Fruit fly (Drosophila melanogaster) whole organism, embryonic: ENCODE measurements around the gene CG5355.

Experiments
- Ada2b ChIP-seq: fragments of 200-800 bp; sonication (Bioruptor generic); IDR thresholded peaks from 2 replicates; pipeline ENCODE4 v1.3.6; 2022; ENCODE audit warnings: missing biosample characterization, missing genetic modification characterization
- Atf3 ChIP-seq: fragments of 200-800 bp; sonication (Bioruptor generic); optimal IDR thresholded peaks from 3 replicates; lab custom pipeline; 2016; ENCODE audit warnings: missing biosample characterization, missing genetic modification characterization
- Awh ChIP-seq: fragments of 200-800 bp; sonication (Bioruptor generic); IDR thresholded peaks from 2 replicates; pipeline ENCODE4, ENCODE4 v1.3.6; 2022; ENCODE audit warnings: missing biosample characterization, missing genetic modification characterization
- CG10209 ChIP-seq: fragments of 200-800 bp; sonication (Bioruptor generic); optimal IDR thresholded peaks from 3 replicates; lab custom pipeline; 2017; ENCODE audit warnings: missing biosample characterization, mild to moderate bottlenecking, missing genetic modification characterization, missing genetic modification reagents
- CG10267 ChIP-seq: fragments of 200-800 bp; sonication (Bioruptor generic); optimal IDR thresholded peaks from 2 replicates; lab custom pipeline; 2018; ENCODE audit warnings: missing biosample characterization, mild to moderate bottlenecking, missing genetic modification characterization, moderate library complexity
- CG11085 ChIP-seq: fragments of 200-800 bp; sonication (Bioruptor generic); IDR thresholded peaks from 2 replicates; pipeline ENCODE4 v1.3.6; 2022; ENCODE audit warnings: missing biosample characterization, missing genetic modification characterization
- CG13424 ChIP-seq: fragments of 200-800 bp; sonication (Bioruptor generic); optimal IDR thresholded peaks from 2 replicates; lab custom pipeline; 2019; ENCODE audit warnings: missing biosample characterization, mild to moderate bottlenecking, missing genetic modification characterization, moderate library complexity
- CG1603 ChIP-seq: fragments of 200-800 bp; sonication (Bioruptor generic); optimal IDR thresholded peaks from 2 replicates; lab custom pipeline; 2019; ENCODE audit warnings: missing biosample characterization, mild to moderate bottlenecking, missing genetic modification characterization, moderate library complexity
- CG16779 ChIP-seq: fragments of 200-800 bp; sonication (Bioruptor generic); IDR thresholded peaks from 2 replicates; pipeline ENCODE4 v1.3.6; 2022; ENCODE audit warnings: missing biosample characterization, missing genetic modification characterization
- CG30403 ChIP-seq: fragments of 200-800 bp; sonication (Bioruptor generic); optimal IDR thresholded peaks from 3 replicates; lab custom pipeline; 2016; ENCODE audit warnings: missing biosample characterization, missing genetic modification characterization
- CG31388 ChIP-seq: fragments of 200-800 bp; sonication (Bioruptor generic); optimal IDR thresholded peaks from 2 replicates; lab custom pipeline; 2016; ENCODE audit warnings: missing biosample characterization, missing genetic modification characterization
- CG3407 ChIP-seq: fragments of 200-800 bp; sonication (Bioruptor generic); optimal IDR thresholded peaks from 2 replicates; lab custom pipeline; 2018; ENCODE audit warnings: missing biosample characterization, mild to moderate bottlenecking, missing genetic modification characterization
- CG42726 ChIP-seq: fragments of 200-800 bp; sonication (Bioruptor generic); IDR thresholded peaks from 2 replicates; pipeline ENCODE4 v1.3.6; 2022; ENCODE audit warnings: missing biosample characterization, missing genetic modification characterization; ENCODE audit not compliant: partially characterized antibody
- CG6689 ChIP-seq: fragments of 200-800 bp; sonication (Bioruptor generic); IDR thresholded peaks from 2 replicates; pipeline ENCODE4 v1.3.6; 2022; ENCODE audit warnings: missing biosample characterization, missing genetic modification characterization
- CG7839 ChIP-seq: fragments of 200-800 bp; sonication (Bioruptor generic); optimal IDR thresholded peaks from 3 replicates; lab custom pipeline; 2018; ENCODE audit warnings: missing biosample characterization, mild to moderate bottlenecking, missing genetic modification characterization, moderate library complexity
- CG9437 ChIP-seq: fragments of 200-800 bp; sonication (Bioruptor generic); optimal IDR thresholded peaks from 2 replicates; lab custom pipeline; 2018; ENCODE audit warnings: missing biosample characterization, mild to moderate bottlenecking, missing genetic modification characterization
- CG9876 ChIP-seq: fragments of 200-800 bp; sonication (Bioruptor generic); optimal IDR thresholded peaks from 2 replicates; lab custom pipeline; 2016; ENCODE audit warnings: missing biosample characterization, missing genetic modification characterization
- Chrac-16 ChIP-seq: fragments of 200-800 bp; sonication (Bioruptor generic); optimal IDR thresholded peaks from 3 replicates; lab custom pipeline; 2016; ENCODE audit warnings: missing biosample characterization, missing genetic modification characterization
- Dfd ChIP-seq, 2 experiments: fragments of >200 bp; optimal IDR thresholded peaks; 2 replicates each; lab custom pipeline; 2017; ENCODE audit warnings: missing biosample characterization in 2 of 2, missing genetic modification characterization in 2 of 2
- Dll ChIP-seq: fragments of 200-800 bp; sonication (Bioruptor generic); IDR thresholded peaks from 4 replicates; pipeline ENCODE4 v1.3.6; 2022; ENCODE audit warnings: missing biosample characterization, missing genetic modification characterization; ENCODE audit not compliant: partially characterized antibody
- HHEX ChIP-seq: fragments of 200-800 bp; sonication (Bioruptor generic); optimal IDR thresholded peaks from 3 replicates; lab custom pipeline; 2017; ENCODE audit warnings: missing biosample characterization, mild to moderate bottlenecking, missing genetic modification characterization, missing genetic modification reagents
- Hr39 ChIP-seq: fragments of >200 bp; optimal IDR thresholded peaks from 2 replicates; lab custom pipeline; 2017
- Lhr ChIP-seq: fragments of 200-800 bp; sonication (Bioruptor generic); optimal IDR thresholded peaks from 3 replicates; lab custom pipeline; 2017; ENCODE audit warnings: mild to moderate bottlenecking, missing biosample characterization, missing genetic modification reagents, missing genetic modification characterization
- NFAT ChIP-seq: fragments of 200-800 bp; sonication (Bioruptor generic); IDR thresholded peaks from 2 replicates; pipeline ENCODE4 v1.3.6; 2022; ENCODE audit warnings: missing biosample characterization, missing genetic modification characterization
- Opbp ChIP-seq: fragments of 200-800 bp; sonication (Bioruptor generic); IDR thresholded peaks from 3 replicates; pipeline ENCODE4 v1.3.6; 2022; ENCODE audit warnings: missing biosample characterization, missing genetic modification characterization; ENCODE audit not compliant: partially characterized antibody
- Spps ChIP-seq: fragments of 200-800 bp; sonication (Bioruptor generic); optimal IDR thresholded peaks from 2 replicates; lab custom pipeline; 2018; ENCODE audit warnings: missing biosample characterization, mild to moderate bottlenecking, missing genetic modification characterization
- Sry-β ChIP-seq: fragments of 200-800 bp; sonication (Bioruptor generic); optimal IDR thresholded peaks from 2 replicates; lab custom pipeline; 2018; ENCODE audit warnings: missing biosample characterization, mild to moderate bottlenecking, missing genetic modification characterization, moderate library complexity
- aop ChIP-seq: fragments of 200-800 bp; sonication (Bioruptor generic); IDR thresholded peaks from 2 replicates; pipeline ENCODE4 v1.3.6; 2022; ENCODE audit warnings: missing biosample characterization, missing genetic modification characterization
- ap ChIP-seq: fragments of 200-800 bp; sonication (Bioruptor generic); IDR thresholded peaks from 2 replicates; pipeline ENCODE4 v1.3.6; 2022; ENCODE audit warnings: missing biosample characterization, missing genetic modification characterization
- ash1 ChIP-seq: fragments of 200-800 bp; sonication (Bioruptor generic); optimal IDR thresholded peaks from 2 replicates; lab custom pipeline; 2018; ENCODE audit warnings: missing biosample characterization, mild to moderate bottlenecking, missing genetic modification characterization
- ato ChIP-seq: fragments of 200-800 bp; sonication (Bioruptor generic); IDR thresholded peaks from 2 replicates; pipeline ENCODE4 v1.3.6; 2022; ENCODE audit warnings: missing biosample characterization, missing genetic modification characterization; ENCODE audit not compliant: partially characterized antibody
- corto ChIP-seq: fragments of 200-800 bp; sonication (Bioruptor generic); optimal IDR thresholded peaks from 2 replicates; lab custom pipeline; 2016; ENCODE audit warnings: missing biosample characterization, mild to moderate bottlenecking, missing genetic modification characterization, moderate library complexity
- da ChIP-seq: fragments of 200-800 bp; sonication (Bioruptor generic); optimal IDR thresholded peaks from 2 replicates; lab custom pipeline; 2016; ENCODE audit warnings: missing biosample characterization, missing genetic modification characterization
- danr ChIP-seq: fragments of 200-800 bp; sonication (Bioruptor generic); IDR thresholded peaks from 2 replicates; pipeline ENCODE4 v1.3.6; 2022; ENCODE audit warnings: missing biosample characterization, missing genetic modification characterization
- disco-r ChIP-seq: fragments of 200-800 bp; sonication (Bioruptor generic); optimal IDR thresholded peaks from 2 replicates; lab custom pipeline; 2016; ENCODE audit warnings: missing biosample characterization, missing genetic modification characterization
- dm ChIP-seq: fragments of 200-800 bp; sonication (Bioruptor generic); optimal IDR thresholded peaks from 3 replicates; lab custom pipeline; 2016; ENCODE audit warnings: missing biosample characterization, missing genetic modification characterization
- exex ChIP-seq: fragments of 200-800 bp; sonication (Bioruptor generic); optimal IDR thresholded peaks from 4 replicates; lab custom pipeline; 2018; ENCODE audit warnings: missing biosample characterization, mild to moderate bottlenecking, missing genetic modification characterization, moderate library complexity
- fd3F ChIP-seq: fragments of 200-800 bp; sonication (Bioruptor generic); optimal IDR thresholded peaks from 2 replicates; lab custom pipeline; 2018; ENCODE audit warnings: missing biosample characterization, mild to moderate bottlenecking, missing genetic modification characterization, moderate library complexity
- gem ChIP-seq: fragments of 200-800 bp; sonication (Bioruptor generic); optimal IDR thresholded peaks from 2 replicates; lab custom pipeline; 2019; ENCODE audit warnings: missing biosample characterization, mild to moderate bottlenecking, missing genetic modification characterization, moderate library complexity
- h ChIP-seq: fragments of >200 bp; optimal IDR thresholded peaks from 2 replicates; lab custom pipeline; 2017
- jigr1 ChIP-seq: fragments of 200-800 bp; sonication (Bioruptor generic); IDR thresholded peaks from 3 replicates; pipeline ENCODE4 v1.3.6; 2022; ENCODE audit warnings: missing biosample characterization, missing genetic modification characterization
- ken ChIP-seq: fragments of 200-800 bp; sonication (Bioruptor generic); IDR thresholded peaks from 3 replicates; pipeline ENCODE4 v1.3.6; 2022; ENCODE audit warnings: missing biosample characterization, missing genetic modification characterization
- lola ChIP-seq, 3 experiments: fragments of >200 bp in 2 of 3; fragments of 200-800 bp in 1 of 3; sonication (Bioruptor generic) in 1 of 3; optimal IDR thresholded peaks; 2 replicates each; lab custom pipeline; 2017 to 2019; ENCODE audit warnings: missing biosample characterization in 3 of 3, missing genetic modification characterization in 3 of 3, mild to moderate bottlenecking in 1 of 3, moderate library complexity in 1 of 3
- pros ChIP-seq: fragments of 200-800 bp; sonication (Bioruptor generic); optimal IDR thresholded peaks from 3 replicates; lab custom pipeline; 2019; ENCODE audit warnings: missing biosample characterization, mild to moderate bottlenecking, missing genetic modification characterization, moderate library complexity
- sc ChIP-seq, 3 experiments: fragments of >200 bp in 2 of 3; fragments of 200-800 bp in 1 of 3; sonication (Bioruptor generic) in 1 of 3; optimal IDR thresholded peaks; 2 replicates in 2 of 3; 3 replicates in 1 of 3; lab custom pipeline; 2017; ENCODE audit warnings: mild to moderate bottlenecking in 1 of 3, missing biosample characterization in 1 of 3, missing genetic modification characterization in 1 of 3, missing genetic modification reagents in 1 of 3
- sim ChIP-seq: fragments of 200-800 bp; sonication (Bioruptor generic); IDR thresholded peaks from 2 replicates; pipeline ENCODE4 v1.3.6; 2022; ENCODE audit warnings: missing biosample characterization, missing genetic modification characterization
- slbo ChIP-seq: fragments of 200-800 bp; sonication (Bioruptor generic); IDR thresholded peaks from 2 replicates; pipeline ENCODE4 v1.3.6; 2022; ENCODE audit warnings: missing biosample characterization, missing genetic modification characterization
- so ChIP-seq: fragments of 200-800 bp; sonication (Bioruptor generic); IDR thresholded peaks from 3 replicates; pipeline ENCODE4 v1.3.6; 2022; ENCODE audit warnings: missing biosample characterization, missing genetic modification characterization
- ssp ChIP-seq: fragments of 200-800 bp; sonication (Bioruptor generic); IDR thresholded peaks from 2 replicates; pipeline ENCODE4 v1.3.6; 2022; ENCODE audit warnings: missing biosample characterization, missing genetic modification characterization
- toy ChIP-seq: fragments of 200-800 bp; sonication (Bioruptor generic); IDR thresholded peaks from 2 replicates; pipeline ENCODE4 v1.3.6; 2022; ENCODE audit warnings: missing biosample characterization, missing genetic modification characterization

The CG5355 gene

DNA sequence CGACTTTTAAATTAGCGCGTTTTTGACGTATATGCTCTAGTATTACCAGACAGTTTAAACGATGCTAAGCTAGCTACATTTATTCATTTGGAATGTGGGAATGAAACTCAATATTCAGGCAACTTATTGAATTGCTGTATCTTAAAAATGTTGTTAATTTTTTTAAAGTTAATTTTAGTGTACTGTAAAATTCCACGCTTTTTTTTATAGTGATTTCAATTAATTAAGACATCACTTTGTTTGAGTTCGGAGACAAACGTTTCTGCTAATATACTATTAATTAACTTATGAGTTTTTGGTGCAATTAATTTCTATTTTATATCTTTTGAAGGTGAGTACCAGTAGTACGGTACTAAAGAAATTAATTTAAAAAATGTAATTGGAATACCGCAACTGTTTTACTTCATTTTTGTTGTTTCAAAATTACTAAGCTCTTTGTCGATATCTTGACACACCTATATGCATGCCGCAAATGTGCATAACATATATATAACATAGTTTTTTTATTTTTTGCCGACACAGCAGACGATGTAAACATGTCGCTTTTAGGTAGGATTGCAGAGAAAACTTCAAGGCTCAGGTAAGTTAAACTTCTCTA is 27.0 kb downstream of the CG5355 start, which contains the start of the genes Cdk1 and mRpS7 (continued):
- TF ChIP-seq aop (no peak), CG11085 (GFP tag; lab: Robert Waterston, UW) (no peak), Lhr (GFP tag; lab: Kevin White, UChicago) (peak; percentile 45), Sry-β (GFP tag; lab: Kevin White, UChicago) (no peak), CG10209 (GFP tag; lab: Kevin White, UChicago) (peak; percentile 68), fd3F (GFP tag; lab: Kevin White, UChicago) (peak; percentile 66), CG42726 (GFP tag; lab: Robert Waterston, UW) (no peak), Opbp (GFP tag; lab: Robert Waterston, UW) (no peak), CG13424 (peak; percentile 73), jigr1 (peak; percentile 65; the same call in 1 of the 3 replicates), corto (GFP tag; lab: Kevin White, UChicago) (no peak), Hr39 (lab: Kevin White, UChicago) (no peak), CG30403 (peak; percentile 83), so (GFP tag; lab: Robert Waterston, UW) (0 out of 3 replicates have a peak, but pooled peaks have one; percentile 34), lola (GFP tag; optimal IDR thresholded peaks at IDR 0.05; lab: Kevin White, UChicago) (peak in 1 of 3 experiments; percentile 72), CG7839 (tag; lab: Kevin White, UChicago) (peak; percentile 86), Dll (GFP tag; lab: Robert Waterston, UW) (no peak), ssp (peak; percentile 71), ash1 (GFP tag; lab: Kevin White, UChicago) (no peak), disco-r (GFP tag; lab: Kevin White, UChicago) (peak; percentile 18), toy (GFP tag; lab: Robert Waterston, UW) (no peak), HHEX (peak; percentile 40), CG16779 (GFP tag; lab: Robert Waterston, UW) (no peak), Awh (peak; percentile 54; the same call in 1 of the 2 replicates), sim (GFP tag; lab: Robert Waterston, UW) (no peak), Dfd (GFP tag; optimal IDR thresholded peaks at IDR 0.05; lab: Kevin White, UChicago) (no peak), CG31388 (peak; percentile 23), gem (peak; percentile 90), CG1603 (tag; lab: Kevin White, UChicago) (peak; percentile 98), CG3407 (peak; percentile 44), NFAT (GFP tag; lab: Robert Waterston, UW) (no peak), CG6689 (GFP tag; lab: Robert Waterston, UW) (peak; percentile 78; the same call in 1 of the 2 replicates), ap (GFP tag; lab: Robert Waterston, UW) (0 out of 2 replicates have a peak, but pooled peaks have one; percentile 40), ken (GFP tag; lab: Robert Waterston, UW) (peak; percentile 66; the same call in 2 of the 3 replicates), sc (optimal IDR thresholded peaks at IDR 0.05; lab: Kevin White, UChicago) (no peak), sc (GFP tag; optimal IDR thresholded peaks at IDR 0.05; lab: Kevin White, UChicago) (peak; percentile 36), Chrac-16 (peak; percentile 76), da (peak; percentile 34), CG9437 (GFP tag; lab: Kevin White, UChicago) (peak; percentile 80), CG10267 (peak; percentile 74), dm (GFP tag; lab: Kevin White, UChicago) (peak; percentile 43), ato (GFP tag; lab: Robert Waterston, UW) (no peak), Atf3 (GFP tag; lab: Kevin White, UChicago) (peak; percentile 68), Spps (peak; percentile 66), Ada2b (peak; percentile 50; the same call in 1 of the 2 replicates), pros (GFP tag; lab: Kevin White, UChicago) (no peak), danr (GFP tag; lab: Robert Waterston, UW) (no peak), CG9876 (GFP tag; lab: Kevin White, UChicago) (no peak), h (no peak), exex (tag; lab: Kevin White, UChicago) (peak; percentile 39), slbo (peak; percentile 78)
